Worm (Caenorhabditis elegans) whole organism, L4/young adult: ENCODE measurements around the gene Y55F3AM.21.

Experiments used
- dao-5 ChIP-seq: sonication (generic microtip); optimal IDR thresholded peaks from 2 replicates; lab custom pipeline; 2016; ENCODE audit warnings: missing genotype, missing genetic modification characterization, moderate library complexity, missing compliant biosample characterization
- him-1 ChIP-seq: sonication (generic microtip); optimal IDR thresholded peaks from 2 replicates; lab custom pipeline; 2016; ENCODE audit warnings: missing genotype, missing genetic modification reagents, missing genetic modification characterization, missing compliant biosample characterization

DNA sequence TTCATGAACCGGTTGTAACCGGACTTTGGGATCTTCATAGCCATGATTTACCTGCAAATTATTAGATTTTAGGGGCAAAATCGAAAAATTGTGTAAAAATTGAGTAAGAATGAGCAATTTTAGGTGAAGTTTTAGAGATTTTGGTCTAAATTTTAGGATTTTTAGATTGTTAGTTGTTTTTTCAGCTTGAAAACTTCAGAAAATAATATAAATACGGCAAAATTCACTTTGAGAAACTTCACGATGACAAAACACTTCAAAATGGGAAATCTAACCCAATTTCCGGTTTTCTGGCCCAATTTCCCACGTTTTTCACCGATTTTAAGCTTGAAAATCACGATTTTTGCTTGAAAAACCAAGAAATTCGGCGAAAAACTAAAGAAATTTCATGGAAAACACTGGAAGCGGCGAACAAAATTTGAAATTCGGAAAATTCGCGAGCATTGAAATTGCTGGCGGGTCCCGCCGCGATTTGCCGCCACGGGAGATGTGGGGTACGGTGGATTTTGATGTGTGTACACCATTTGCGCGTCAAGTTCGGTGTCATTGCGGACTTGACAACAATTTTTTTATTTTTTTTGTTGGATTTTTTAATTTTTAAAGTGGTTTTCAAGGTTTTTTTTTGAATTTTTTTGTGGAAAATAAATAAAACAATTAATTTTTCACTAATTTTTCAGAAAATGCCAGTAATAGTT is 42.5 kb upstream of the Y55F3AM.21 start, which contains the start of the genes cct-8 and Y55F3AR.2:
- TF ChIP-seq dao-5 (tag; lab: Kevin White, UChicago) (no peak), him-1 (peak; percentile 94)
